Worm (Caenorhabditis elegans): ENCODE measurements around the gene inx-2.

ce11 chrX:11287617-11288016 lies 8.9 kb downstream of the inx-2 start, which contains the start of gene F38B2.4:
- TF ChIP-seq med-1 (GFP tag; optimal IDR thresholded peaks at IDR 0.05; ENCODE audit: insufficient read depth) (no peak), ref-1 (GFP tag; conservative IDR thresholded peaks at IDR 0.05) (no peak), flt-1 (GFP tag; IDR thresholded peaks at IDR 0.05) (no peak), ztf-23 (GFP tag; IDR thresholded peaks at IDR 0.05) (no peak), tab-1 (GFP tag; IDR thresholded peaks at IDR 0.05) (no peak), cog-1 (tag; optimal IDR thresholded peaks at IDR 0.05) (no peak), ztf-29 (GFP tag; IDR thresholded peaks at IDR 0.05) (no peak), klf-2 (GFP tag; conservative IDR thresholded peaks at IDR 0.05) (no peak)

All from whole organism, midembryonic.